Worm (Caenorhabditis elegans) whole organism, mixed stage, embryonic: ENCODE data around the gene Y51H4A.22.
"Not testable (repeated sequence)": the region's sequence is repeated elsewhere in the genome, so short reads cannot be mapped to it uniquely, and the experiment has no call there.

ENCODE experiments used
- M03D4.4 ChIP-seq: sonication (generic microtip); optimal IDR thresholded peaks from 2 replicates; lab custom pipeline; 2017; ENCODE audit warnings: mild to moderate bottlenecking, missing genetic modification characterization, missing compliant biosample characterization
- bed-3 ChIP-seq: fragments of 200-800 bp; sonication (Bioruptor generic); optimal IDR thresholded peaks from 3 replicates; lab custom pipeline; 2018; ENCODE audit warnings: mild to moderate bottlenecking, missing genetic modification characterization, moderate library complexity, missing compliant biosample characterization
- blmp-1 ChIP-seq: fragments of 150-350 bp; optimal IDR thresholded peaks from 2 replicates; lab custom pipeline; 2014; ENCODE audit warnings: missing biosample characterization, missing genetic modification characterization
- ceh-39 ChIP-seq: fragments of 150-350 bp; optimal IDR thresholded peaks from 2 replicates; lab custom pipeline; 2014; ENCODE audit warnings: missing biosample characterization, missing genetic modification characterization
- ceh-43 ChIP-seq: fragments of 200-800 bp; sonication (Bioruptor generic); optimal IDR thresholded peaks from 2 replicates; lab custom pipeline; 2018; ENCODE audit warnings: mild to moderate bottlenecking, missing genetic modification characterization, moderate library complexity, missing compliant biosample characterization
- ceh-83 ChIP-seq: fragments of 200-800 bp; sonication (Bioruptor generic); optimal IDR thresholded peaks from 2 replicates; lab custom pipeline; 2018; ENCODE audit warnings: mild to moderate bottlenecking, missing genetic modification characterization, missing compliant biosample characterization
- ces-1 ChIP-seq: fragments of 150-350 bp; optimal IDR thresholded peaks from 2 replicates; lab custom pipeline; 2014; ENCODE audit warnings: missing biosample characterization, missing genetic modification reagents, missing genetic modification characterization
- cnd-1 ChIP-seq: fragments of 200-800 bp; sonication (Bioruptor generic); optimal IDR thresholded peaks from 2 replicates; lab custom pipeline; 2018; ENCODE audit warnings: mild to moderate bottlenecking, missing genetic modification characterization, missing compliant biosample characterization
- elt-1 ChIP-seq: sonication (generic microtip); optimal IDR thresholded peaks from 2 replicates; lab custom pipeline; 2017; ENCODE audit warnings: missing genetic modification characterization, mild to moderate bottlenecking, missing compliant biosample characterization, antibody characterized with exemption, moderate library complexity, borderline replicate concordance; ENCODE audit not compliant: insufficient read depth
- elt-3 ChIP-seq: fragments of 150-350 bp; optimal IDR thresholded peaks from 2 replicates; lab custom pipeline; 2014; ENCODE audit warnings: missing biosample characterization, missing genetic modification characterization
- flh-1 ChIP-seq: fragments of 200-800 bp; sonication (Bioruptor generic); optimal IDR thresholded peaks from 2 replicates; lab custom pipeline; 2018; ENCODE audit warnings: mild to moderate bottlenecking, missing genetic modification characterization, moderate library complexity, missing compliant biosample characterization
- hlh-1 ChIP-seq: fragments of 150-350 bp; optimal IDR thresholded peaks from 2 replicates; lab custom pipeline; 2014; ENCODE audit warnings: missing biosample characterization, missing genetic modification reagents, missing genetic modification characterization
- lin-13 ChIP-seq: fragments of 150-350 bp; optimal IDR thresholded peaks from 2 replicates; lab custom pipeline; 2014; ENCODE audit warnings: missing biosample characterization, missing genetic modification characterization
- lin-32 ChIP-seq: fragments of 200-800 bp; sonication (Bioruptor generic); optimal IDR thresholded peaks from 2 replicates; lab custom pipeline; 2018; ENCODE audit warnings: mild to moderate bottlenecking, missing genetic modification characterization, missing compliant biosample characterization
- lsy-2 ChIP-seq: fragments of 150-350 bp; optimal IDR thresholded peaks from 2 replicates; lab custom pipeline; 2014; ENCODE audit warnings: missing biosample characterization, missing genetic modification characterization
- mep-1 ChIP-seq: fragments of 150-350 bp; optimal IDR thresholded peaks from 2 replicates; lab custom pipeline; 2017; ENCODE audit warnings: missing biosample characterization, missing genetic modification reagents, missing genetic modification characterization, inconsistent platforms
- nhr-12 ChIP-seq: fragments of 150-350 bp; optimal IDR thresholded peaks from 2 replicates; lab custom pipeline; 2014; ENCODE audit warnings: missing biosample characterization, missing genetic modification characterization
- nhr-2 ChIP-seq: fragments of 150-350 bp; optimal IDR thresholded peaks from 2 replicates; lab custom pipeline; 2014; ENCODE audit warnings: missing biosample characterization, missing genetic modification characterization
- nhr-237 ChIP-seq: fragments of 150-350 bp; optimal IDR thresholded peaks from 2 replicates; lab custom pipeline; 2014; ENCODE audit warnings: missing biosample characterization, missing genetic modification characterization
- nhr-28 ChIP-seq: fragments of 150-350 bp; optimal IDR thresholded peaks from 2 replicates; lab custom pipeline; 2014; ENCODE audit warnings: missing biosample characterization, missing genetic modification characterization
- nhr-76 ChIP-seq: sonication (generic microtip); optimal IDR thresholded peaks from 2 replicates; lab custom pipeline; 2017; ENCODE audit warnings: missing biosample characterization, missing genetic modification characterization
- sem-2 ChIP-seq: fragments of 200-800 bp; sonication (Bioruptor generic); optimal IDR thresholded peaks from 2 replicates; lab custom pipeline; 2018; ENCODE audit warnings: mild to moderate bottlenecking, missing genetic modification characterization, missing compliant biosample characterization
- snpc-4 ChIP-seq: fragments of 150-350 bp; optimal IDR thresholded peaks from 2 replicates; lab custom pipeline; 2014; ENCODE audit warnings: missing biosample characterization, missing genetic modification characterization
- sptf-1 ChIP-seq: sonication (generic microtip); optimal IDR thresholded peaks from 2 replicates; lab custom pipeline; 2017; ENCODE audit warnings: mild to moderate bottlenecking, missing genetic modification characterization, moderate library complexity, missing compliant biosample characterization
- tbx-8 ChIP-seq: fragments of 200-800 bp; sonication (Bioruptor generic); optimal IDR thresholded peaks from 2 replicates; lab custom pipeline; 2018; ENCODE audit warnings: mild to moderate bottlenecking, missing genetic modification characterization, moderate library complexity, missing compliant biosample characterization
- unc-120 ChIP-seq: sonication (generic microtip); optimal IDR thresholded peaks from 2 replicates; lab custom pipeline; 2017; ENCODE audit warnings: missing genetic modification characterization, missing compliant biosample characterization; ENCODE audit not compliant: poor library complexity, severe bottlenecking
- unc-39 ChIP-seq: fragments of 150-350 bp; optimal IDR thresholded peaks from 2 replicates; lab custom pipeline; 2014; ENCODE audit warnings: missing biosample characterization, missing genetic modification characterization
- unc-62 ChIP-seq: fragments of 150-350 bp; optimal IDR thresholded peaks from 2 replicates; lab custom pipeline; 2014; ENCODE audit warnings: missing biosample characterization, missing genetic modification reagents, missing genetic modification characterization
- zip-8 ChIP-seq: fragments of 150-350 bp; optimal IDR thresholded peaks from 2 replicates; lab custom pipeline; 2014; ENCODE audit warnings: missing biosample characterization, missing genetic modification characterization
- ztf-11 ChIP-seq: fragments of 150-350 bp; optimal IDR thresholded peaks from 2 replicates; lab custom pipeline; 2014; ENCODE audit warnings: missing biosample characterization, missing genetic modification characterization

Gene Y51H4A.22

DNA sequence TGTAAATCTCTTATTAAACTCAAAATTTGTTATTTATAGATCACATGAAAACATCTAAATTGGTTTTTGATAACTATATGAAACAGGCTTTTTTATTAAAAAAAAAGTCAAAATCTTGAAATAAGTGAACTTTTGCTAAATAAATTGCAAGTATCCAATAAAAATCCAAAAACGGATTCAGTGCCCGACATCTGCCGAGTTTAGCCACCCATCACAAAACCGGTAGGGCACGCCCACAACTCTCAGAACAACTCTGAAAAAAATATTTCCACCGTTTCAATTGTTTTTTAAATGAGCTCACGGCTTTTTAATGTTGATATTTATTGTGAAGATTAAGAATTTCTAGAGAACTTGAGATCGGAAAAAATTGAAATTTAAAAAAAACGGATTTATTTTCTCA lies 10.8 kb upstream of the Y51H4A.22 start:
- TF ChIP-seq bed-3: no peak
- no peak for TF ChIP-seq blmp-1 (tag; lab: Kevin White, UChicago)
- TF ChIP-seq nhr-28 (tag; lab: Kevin White, UChicago): no peak
- no peak for TF ChIP-seq ztf-11 (tag; lab: Kevin White, UChicago)
- TF ChIP-seq hlh-1 (tag; lab: Kevin White, UChicago): no peak
- no peak for TF ChIP-seq ceh-39
- TF ChIP-seq lin-13 (tag; lab: Kevin White, UChicago): no peak
- no peak for TF ChIP-seq lin-32 (GFP tag; lab: Kevin White, UChicago)
- no peak for TF ChIP-seq flh-1 (GFP tag; lab: Kevin White, UChicago)
- TF ChIP-seq nhr-237 (tag; lab: Kevin White, UChicago): no peak
- TF ChIP-seq nhr-2 (tag; lab: Kevin White, UChicago): no peak
- TF ChIP-seq, all 35 proteins: peak for 0

DNA sequence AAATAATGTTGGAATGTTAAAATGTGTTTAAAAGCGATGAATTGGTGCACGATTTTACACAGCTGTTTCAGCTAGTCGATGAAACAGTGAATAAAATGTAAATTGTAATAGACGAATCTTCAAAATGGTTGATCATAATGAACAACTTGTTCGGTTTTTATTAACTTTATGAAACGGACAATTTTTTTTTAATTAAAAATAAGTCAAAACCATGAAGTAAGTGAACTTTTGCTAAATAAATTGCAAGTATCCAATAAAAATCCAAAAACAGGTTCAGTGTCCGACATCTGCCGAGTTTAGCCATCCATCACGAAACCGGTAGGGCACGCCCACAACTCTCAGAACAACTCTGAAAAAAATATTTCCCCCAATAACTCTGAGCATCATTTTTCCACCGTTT lies 10.2 kb upstream of the Y51H4A.22 start:
- TF ChIP-seq elt-1: no peak
- TF ChIP-seq hlh-1 (tag; lab: Kevin White, UChicago): no peak
- no peak for TF ChIP-seq sem-2 (GFP tag; lab: Kevin White, UChicago)
- TF ChIP-seq mep-1 (tag; lab: Kevin White, UChicago): no peak
- no peak for TF ChIP-seq ceh-83 (GFP tag; lab: Kevin White, UChicago)
- TF ChIP-seq sptf-1 (tag; lab: Kevin White, UChicago): no peak
- no peak for TF ChIP-seq nhr-2 (tag; lab: Kevin White, UChicago)
- no peak for TF ChIP-seq lin-32 (GFP tag; lab: Kevin White, UChicago)
- no peak for TF ChIP-seq nhr-76 (tag; lab: Kevin White, UChicago)

- TF ChIP-seq lin-32 (GFP tag; lab: Kevin White, UChicago) (no peak), elt-3 (tag; lab: Kevin White, UChicago) (no peak), nhr-76 (tag; lab: Kevin White, UChicago) (no peak), unc-39 (tag; lab: Kevin White, UChicago) (no peak), M03D4.4 (tag; lab: Kevin White, UChicago) (no peak), blmp-1 (tag; lab: Kevin White, UChicago) (no peak), tbx-8 (no peak), zip-8 (tag; lab: Kevin White, UChicago) (no peak), snpc-4 (tag; lab: Kevin White, UChicago) (no peak), ces-1 (GFP tag; lab: Kevin White, UChicago) (no peak), unc-120 (tag; lab: Kevin White, UChicago) (no peak), lin-13 (tag; lab: Kevin White, UChicago) (no peak), ztf-11 (tag; lab: Kevin White, UChicago) (no peak)
Measured at ce11 chrIV:16718651-16719050, 1.9 kb upstream of the Y51H4A.22 start.

ce11 chrIV:16722000-16722607 lies 1.6 kb downstream of the Y51H4A.22 start:
- no peak for TF ChIP-seq hlh-1 (tag; lab: Kevin White, UChicago)
- TF ChIP-seq elt-3 (tag; lab: Kevin White, UChicago): no peak
- TF ChIP-seq tbx-8: no peak
- no peak for TF ChIP-seq lsy-2 (tag; lab: Kevin White, UChicago)
- no peak for TF ChIP-seq unc-62 (GFP tag; lab: Kevin White, UChicago)
- no peak for TF ChIP-seq ces-1 (GFP tag; lab: Kevin White, UChicago)
- no peak for TF ChIP-seq elt-1
- no peak for TF ChIP-seq ceh-43 (GFP tag; lab: Kevin White, UChicago)
- no peak for TF ChIP-seq ztf-11 (tag; lab: Kevin White, UChicago)
- no peak for TF ChIP-seq lin-32 (GFP tag; lab: Kevin White, UChicago)
- no peak for TF ChIP-seq cnd-1 (tag; lab: Kevin White, UChicago)
- TF ChIP-seq M03D4.4 (tag; lab: Kevin White, UChicago): no peak
- TF ChIP-seq nhr-28 (tag; lab: Kevin White, UChicago): no peak

- not testable (repeated sequence) for TF ChIP-seq blmp-1 (tag; lab: Kevin White, UChicago); nhr-12 (tag; lab: Kevin White, UChicago); flh-1 (GFP tag; lab: Kevin White, UChicago)
Measured at ce11 chrIV:16722616-16723015, 2.1 kb downstream of the Y51H4A.22 start, which contains the start of gene Y51H4A.23. Gene Y51H4A.23, plus strand, starts transcription at chrIV:16722916.
